Fruit fly (Drosophila melanogaster) whole organism, embryonic: ENCODE results near the gene mbc.
A peak's percentile ranks its signal among the peaks of the same experiment; 100 is the strongest.

Experiments
- Abd-B ChIP-seq: fragments of 200-800 bp; sonication (Bioruptor generic); optimal IDR thresholded peaks from 2 replicates; lab custom pipeline; 2018; ENCODE audit warnings: missing biosample characterization, mild to moderate bottlenecking, missing genetic modification characterization, moderate library complexity
- Awh ChIP-seq: fragments of 200-800 bp; sonication (Bioruptor generic); IDR thresholded peaks from 2 replicates; pipeline ENCODE4, ENCODE4 v1.3.6; 2022; ENCODE audit warnings: missing biosample characterization, missing genetic modification characterization
- Bgb ChIP-seq: fragments of 200-800 bp; sonication (Bioruptor generic); IDR thresholded peaks from 2 replicates; pipeline ENCODE4 v1.3.6; 2022; ENCODE audit warnings: missing biosample characterization, missing genetic modification characterization; ENCODE audit not compliant: partially characterized antibody
- CG10543 ChIP-seq: fragments of 200-800 bp; sonication (Bioruptor generic); optimal IDR thresholded peaks from 3 replicates; lab custom pipeline; 2017; ENCODE audit warnings: missing biosample characterization, mild to moderate bottlenecking, missing genetic modification characterization, moderate library complexity
- CG10654 ChIP-seq: fragments of 200-800 bp; sonication (Bioruptor generic); optimal IDR thresholded peaks from 2 replicates; lab custom pipeline; 2016; ENCODE audit warnings: missing biosample characterization, missing genetic modification characterization
- CG11560 ChIP-seq: fragments of 200-800 bp; sonication (Bioruptor generic); IDR thresholded peaks from 3 replicates; pipeline ENCODE4 v1.3.6; 2022; ENCODE audit warnings: missing biosample characterization, missing genetic modification characterization
- CG1233 ChIP-seq: fragments of 200-800 bp; sonication (Bioruptor generic); optimal IDR thresholded peaks from 4 replicates; lab custom pipeline; 2018; ENCODE audit warnings: missing biosample characterization, mild to moderate bottlenecking, missing genetic modification characterization
- CG13287 ChIP-seq: fragments of 200-800 bp; sonication (Bioruptor generic); IDR thresholded peaks from 2 replicates; pipeline ENCODE4 v1.3.6; 2022; ENCODE audit warnings: missing biosample characterization, missing genetic modification characterization; ENCODE audit not compliant: partially characterized antibody
- CG14441 ChIP-seq: fragments of 200-800 bp; sonication (Bioruptor generic); IDR thresholded peaks from 2 replicates; pipeline ENCODE4 v1.3.6; 2022; ENCODE audit warnings: missing biosample characterization, missing genetic modification characterization
- CG14710 ChIP-seq: fragments of 200-800 bp; sonication (Bioruptor generic); optimal IDR thresholded peaks from 3 replicates; lab custom pipeline; 2019; ENCODE audit warnings: missing biosample characterization, mild to moderate bottlenecking, missing genetic modification characterization, moderate library complexity
- CG15696 ChIP-seq: fragments of 200-800 bp; sonication (Bioruptor generic); optimal IDR thresholded peaks from 2 replicates; lab custom pipeline; 2019; ENCODE audit warnings: missing biosample characterization, mild to moderate bottlenecking, missing genetic modification characterization, moderate library complexity
- CG17328 ChIP-seq: fragments of 200-800 bp; sonication (Bioruptor generic); IDR thresholded peaks from 2 replicates; pipeline ENCODE4 v1.3.6; 2022; ENCODE audit warnings: missing biosample characterization, missing genetic modification characterization
- CG2116 ChIP-seq: fragments of 200-800 bp; sonication (Bioruptor generic); optimal IDR thresholded peaks from 3 replicates; lab custom pipeline; 2018; ENCODE audit warnings: missing biosample characterization, mild to moderate bottlenecking, missing genetic modification characterization
- CG2712 ChIP-seq: fragments of 200-800 bp; optimal IDR thresholded peaks from 3 replicates; lab custom pipeline; 2019; ENCODE audit warnings: missing biosample characterization, mild to moderate bottlenecking, missing genetic modification characterization, moderate library complexity
- CG34376 ChIP-seq: fragments of 200-800 bp; sonication (Bioruptor generic); optimal IDR thresholded peaks from 2 replicates; lab custom pipeline; 2018; ENCODE audit warnings: missing biosample characterization, mild to moderate bottlenecking, missing genetic modification characterization
- CG4617 ChIP-seq: fragments of 200-800 bp; sonication (Bioruptor generic); optimal IDR thresholded peaks from 3 replicates; lab custom pipeline; 2016; ENCODE audit warnings: missing biosample characterization, missing genetic modification characterization, borderline replicate concordance
- CG4820 ChIP-seq: fragments of 200-800 bp; sonication (Bioruptor generic); optimal IDR thresholded peaks from 3 replicates; lab custom pipeline; 2016; ENCODE audit warnings: missing biosample characterization, missing genetic modification characterization
- CG7987 ChIP-seq: fragments of 200-800 bp; sonication (Bioruptor generic); optimal IDR thresholded peaks from 2 replicates; lab custom pipeline; 2018; ENCODE audit warnings: missing biosample characterization, mild to moderate bottlenecking, missing genetic modification characterization, moderate library complexity
- CG9932 ChIP-seq: fragments of 200-800 bp; sonication (Bioruptor generic); IDR thresholded peaks from 2 replicates; pipeline ENCODE4 v1.3.6; 2022; ENCODE audit warnings: missing biosample characterization, missing genetic modification characterization
- Dref ChIP-seq: fragments of 200-800 bp; sonication (Bioruptor generic); IDR thresholded peaks from 2 replicates; pipeline ENCODE4 v1.3.6; 2022; ENCODE audit warnings: missing biosample characterization, missing genetic modification characterization
- E2f2 ChIP-seq: fragments of 200-800 bp; sonication (Bioruptor generic); IDR thresholded peaks from 2 replicates; pipeline ENCODE4 v1.3.6; 2022; ENCODE audit warnings: missing biosample characterization, missing genetic modification characterization
- Ets97D ChIP-seq: fragments of 200-800 bp; sonication (Bioruptor generic); optimal IDR thresholded peaks from 3 replicates; lab custom pipeline; 2016; ENCODE audit warnings: missing biosample characterization, missing genetic modification characterization
- Lim3 ChIP-seq: fragments of 200-800 bp; sonication (Bioruptor generic); IDR thresholded peaks from 2 replicates; pipeline ENCODE4 v1.3.6; 2022; ENCODE audit warnings: missing biosample characterization, missing genetic modification characterization
- Mad ChIP-seq: fragments of 200-800 bp; sonication (Bioruptor generic); optimal IDR thresholded peaks from 2 replicates; lab custom pipeline; 2016; ENCODE audit warnings: missing biosample characterization, missing genetic modification characterization
- Rfx ChIP-seq: fragments of 200-800 bp; sonication (Bioruptor generic); IDR thresholded peaks from 2 replicates; pipeline ENCODE4 v1.3.6; 2022; ENCODE audit warnings: missing biosample characterization, missing genetic modification characterization
- Sry-δ ChIP-seq: fragments of 200-800 bp; sonication (Bioruptor generic); optimal IDR thresholded peaks from 2 replicates; lab custom pipeline; 2016; ENCODE audit warnings: missing biosample characterization, missing genetic modification characterization
- Vsx1 ChIP-seq: fragments of 200-800 bp; sonication (Bioruptor generic); optimal IDR thresholded peaks from 2 replicates; lab custom pipeline; 2017; ENCODE audit warnings: missing biosample characterization, mild to moderate bottlenecking, missing genetic modification characterization, missing genetic modification reagents
- ara ChIP-seq: fragments of 200-800 bp; sonication (Bioruptor generic); IDR thresholded peaks from 2 replicates; pipeline ENCODE4 v1.3.6; 2022; ENCODE audit warnings: missing biosample characterization, missing genetic modification characterization
- bcd ChIP-seq: fragments of 200-800 bp; sonication (Bioruptor generic); optimal IDR thresholded peaks from 2 replicates; lab custom pipeline; 2017; ENCODE audit warnings: missing biosample characterization, mild to moderate bottlenecking, missing genetic modification characterization
- cas ChIP-seq: fragments of 200-800 bp; sonication (Bioruptor generic); IDR thresholded peaks from 2 replicates; pipeline ENCODE4 v1.3.6; 2022; ENCODE audit warnings: missing biosample characterization, missing genetic modification characterization
- chinmo ChIP-seq: fragments of 200-800 bp; sonication (Bioruptor generic); IDR thresholded peaks from 4 replicates; pipeline ENCODE4 v1.3.6; 2022; ENCODE audit warnings: missing biosample characterization, missing genetic modification characterization; ENCODE audit not compliant: partially characterized antibody
- croc ChIP-seq: fragments of 200-800 bp; sonication (Bioruptor generic); conservative IDR thresholded peaks from 3 replicates; pipeline ENCODE4 v1.3.6; 2022; ENCODE audit warnings: missing biosample characterization, missing genetic modification characterization
- dpn ChIP-seq, 2 experiments: fragments of 200-800 bp; sonication (Bioruptor generic); optimal IDR thresholded peaks; 3 replicates each; lab custom pipeline; 2016; ENCODE audit warnings: missing biosample characterization in 2 of 2, missing genetic modification characterization in 2 of 2
- exex ChIP-seq: fragments of 200-800 bp; sonication (Bioruptor generic); optimal IDR thresholded peaks from 4 replicates; lab custom pipeline; 2018; ENCODE audit warnings: missing biosample characterization, mild to moderate bottlenecking, missing genetic modification characterization, moderate library complexity
- hth ChIP-seq: fragments of >200 bp; optimal IDR thresholded peaks from 2 replicates; lab custom pipeline; 2017; ENCODE audit warnings: inconsistent platforms
- lab ChIP-seq: fragments of 200-800 bp; sonication (Bioruptor generic); optimal IDR thresholded peaks from 3 replicates; lab custom pipeline; 2017; ENCODE audit warnings: missing biosample characterization, missing genetic modification characterization, mild to moderate bottlenecking, moderate library complexity, missing genetic modification reagents
- maf-S ChIP-seq: fragments of 200-800 bp; sonication (Bioruptor generic); optimal IDR thresholded peaks from 2 replicates; lab custom pipeline; 2016; ENCODE audit warnings: missing biosample characterization, missing genetic modification characterization
- onecut ChIP-seq: fragments of 200-800 bp; sonication (Bioruptor generic); IDR thresholded peaks from 2 replicates; pipeline ENCODE4 v1.3.6; 2022; ENCODE audit warnings: missing biosample characterization, missing genetic modification characterization
- pan ChIP-seq, 4 experiments: fragments of >200 bp in 3 of 4; fragments of 200-800 bp in 1 of 4; sonication (Bioruptor generic) in 1 of 4; optimal IDR thresholded peaks in 3 of 4; IDR thresholded peaks in 1 of 4; 2 replicates each; pipeline versions ENCODE4 v1.3.6 to Lab custom; 2017 to 2022; ENCODE audit warnings: missing biosample characterization in 2 of 4, missing genetic modification characterization in 2 of 4, mixed read lengths in 1 of 4
- pho ChIP-seq: fragments of 200-800 bp; sonication (Bioruptor generic); optimal IDR thresholded peaks from 2 replicates; lab custom pipeline; 2016; ENCODE audit warnings: missing biosample characterization, missing genetic modification characterization
- phol ChIP-seq: fragments of 200-800 bp; sonication (Bioruptor generic); optimal IDR thresholded peaks from 3 replicates; lab custom pipeline; 2018; ENCODE audit warnings: missing biosample characterization, mild to moderate bottlenecking, missing genetic modification characterization, moderate library complexity
- run ChIP-seq: fragments of 200-800 bp; sonication (Bioruptor generic); optimal IDR thresholded peaks from 3 replicates; lab custom pipeline; 2018; ENCODE audit warnings: missing biosample characterization, mild to moderate bottlenecking, missing genetic modification characterization
- stwl ChIP-seq: fragments of 200-800 bp; sonication (Bioruptor generic); optimal IDR thresholded peaks from 3 replicates; lab custom pipeline; 2018; ENCODE audit warnings: missing biosample characterization, mild to moderate bottlenecking, missing genetic modification characterization, moderate library complexity
- trem ChIP-seq: fragments of 200-800 bp; optimal IDR thresholded peaks from 3 replicates; lab custom pipeline; 2019; ENCODE audit warnings: missing biosample characterization, mild to moderate bottlenecking, missing genetic modification characterization, moderate library complexity
- ttk ChIP-seq: fragments of 200-800 bp; sonication (Bioruptor generic); IDR thresholded peaks from 2 replicates; pipeline ENCODE4 v2.1.2; 2022; ENCODE audit warnings: missing biosample characterization, missing genetic modification characterization
- vvl ChIP-seq: fragments of 200-800 bp; sonication (Bioruptor generic); IDR thresholded peaks from 2 replicates; pipeline ENCODE4 v1.3.6; 2022; ENCODE audit warnings: missing biosample characterization, missing genetic modification characterization
- zf30C ChIP-seq: fragments of 200-800 bp; sonication (Bioruptor generic); optimal IDR thresholded peaks from 3 replicates; lab custom pipeline; 2018; ENCODE audit warnings: missing biosample characterization, mild to moderate bottlenecking, missing genetic modification characterization

Gene mbc

DNA sequence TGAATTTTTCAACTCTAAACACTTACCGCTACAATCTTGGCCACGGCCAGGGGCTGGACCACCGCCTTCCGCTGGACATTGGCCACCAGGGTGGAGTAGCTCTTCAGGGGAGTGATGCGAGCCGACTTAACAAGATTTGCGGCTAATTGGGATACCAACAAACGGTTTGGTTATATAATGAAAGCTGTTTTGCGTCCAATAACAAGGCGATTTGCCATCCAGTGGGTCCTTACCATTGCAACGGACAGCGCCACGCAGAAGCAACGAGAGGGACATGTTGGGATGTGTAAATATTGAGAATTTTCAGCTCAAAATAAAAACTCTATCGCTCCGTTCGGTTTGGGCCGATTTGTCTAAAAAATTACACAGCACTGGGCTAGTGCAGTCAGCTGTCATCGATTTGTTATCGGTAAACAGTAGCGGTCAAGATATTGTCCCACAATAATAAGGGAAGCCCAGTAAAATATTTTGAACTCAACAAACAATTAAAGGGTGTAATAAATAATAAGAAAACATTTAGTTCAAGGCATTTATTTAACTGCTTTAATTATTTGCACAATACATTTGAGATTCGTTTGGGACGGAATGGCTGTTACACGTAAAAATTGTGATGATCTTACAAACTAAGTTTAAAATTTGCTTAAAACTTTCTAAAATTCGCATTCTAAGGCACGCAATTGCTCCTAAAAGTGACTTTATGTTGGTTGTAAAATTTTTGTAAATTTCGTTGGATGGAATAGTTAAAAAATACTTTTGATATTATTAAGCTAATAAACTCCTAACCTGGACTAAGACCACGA, 21.1 kb upstream of the mbc start, which contains the start of gene SdhD (continued):
- TF ChIP-seq zf30C (GFP tag; lab: Kevin White, UChicago) (no peak), CG14441 (GFP tag; lab: Robert Waterston, UW) (no peak), pho (no peak), CG1233 (GFP tag; lab: Kevin White, UChicago) (peak; percentile 14), ttk (GFP tag; lab: Robert Waterston, UW) (no peak), exex (tag; lab: Kevin White, UChicago) (peak; percentile 27), chinmo (GFP tag; lab: Robert Waterston, UW) (no peak), CG15696 (tag; lab: Kevin White, UChicago) (no peak), Awh (GFP tag; lab: Robert Waterston, UW) (no peak), pan (optimal IDR thresholded peaks at IDR 0.05; lab: Kevin White, UChicago) (no peak), pan (GFP tag; optimal IDR thresholded peaks at IDR 0.05 in 1 of 2, IDR thresholded peaks at IDR 0.05 in 1 of 2) (no peak), dpn (GFP tag; optimal IDR thresholded peaks at IDR 0.05; lab: Kevin White, UChicago) (peak; percentile 28 to 46), CG10543 (GFP tag; lab: Kevin White, UChicago) (no peak)

DNA sequence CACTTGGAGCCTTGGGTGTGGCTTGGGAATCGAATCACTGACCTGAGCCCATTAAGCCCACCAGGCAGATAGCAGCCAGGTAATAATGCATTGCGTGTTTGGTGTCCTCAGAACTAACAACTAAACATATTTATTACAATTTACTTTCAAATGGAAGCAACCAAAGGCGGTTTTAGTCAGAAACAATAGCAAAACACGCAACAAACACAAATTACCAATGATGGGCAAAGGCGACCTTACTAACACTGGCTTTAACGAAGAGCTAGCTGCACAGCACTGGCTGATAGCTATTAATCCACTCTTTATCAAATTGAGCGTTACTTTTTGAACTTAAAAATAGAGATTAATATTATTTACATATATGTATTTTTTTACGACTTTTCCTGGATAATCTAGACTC, 18.6 kb upstream of the mbc start, which contains the start of gene udt:
Gene udt (minus strand): TSS at position 249 of the 400 bp plus-strand sequence.
- TF ChIP-seq Sry-δ (GFP tag; lab: Kevin White, UChicago) (peak; percentile 10), ara (GFP tag; lab: Robert Waterston, UW) (peak; percentile 38; the same call in 1 of the 2 replicates), CG17328 (GFP tag; lab: Robert Waterston, UW) (no peak), CG4617 (GFP tag; lab: Kevin White, UChicago) (peak; percentile 58), Bgb (GFP tag; lab: Robert Waterston, UW) (peak; percentile 8; the same call in 1 of the 2 replicates), vvl (GFP tag; lab: Robert Waterston, UW) (peak; percentile 27; the same call in 1 of the 2 replicates), CG9932 (GFP tag; lab: Robert Waterston, UW) (peak; percentile 18; the same call in 1 of the 2 replicates), CG13287 (peak; percentile 33; the same call in 1 of the 2 replicates), Mad (GFP tag; lab: Kevin White, UChicago) (peak; percentile 29), lab (GFP tag; lab: Kevin White, UChicago) (peak; percentile 29), hth (no peak), maf-S (GFP tag; lab: Kevin White, UChicago) (no peak), CG2712 (peak; percentile 13), Vsx1 (GFP tag; lab: Kevin White, UChicago) (no peak), run (tag; lab: Kevin White, UChicago) (no peak), Ets97D (GFP tag; lab: Kevin White, UChicago) (peak; percentile 6), CG7987 (GFP tag; lab: Kevin White, UChicago) (no peak), CG34376 (peak; percentile 4), stwl (tag; lab: Kevin White, UChicago) (peak; percentile 86), phol (peak; percentile 20), croc (GFP tag; lab: Robert Waterston, UW) (no peak), cas (GFP tag; lab: Robert Waterston, UW) (no peak), bcd (GFP tag; lab: Kevin White, UChicago) (peak; percentile 66), Abd-B (GFP tag; lab: Kevin White, UChicago) (peak; percentile 46), onecut (GFP tag; lab: Robert Waterston, UW) (peak; percentile 15; the same call in 1 of the 2 replicates), CG2116 (GFP tag; lab: Kevin White, UChicago) (peak; percentile 19), Rfx (GFP tag; lab: Robert Waterston, UW) (peak; percentile 47; the same call in 1 of the 2 replicates), CG4820 (GFP tag; lab: Kevin White, UChicago) (peak; percentile 18), trem (tag; lab: Kevin White, UChicago) (peak; percentile 35), Lim3 (no peak), dpn (GFP tag; optimal IDR thresholded peaks at IDR 0.05; lab: Kevin White, UChicago) (peak in 1 of 2 experiments; percentile 13), Dref (GFP tag; lab: Robert Waterston, UW) (0 out of 2 replicates have a peak, but pooled peaks have one; percentile 34), CG11560 (tag; lab: Robert Waterston, UW) (no peak), CG10654 (GFP tag; lab: Kevin White, UChicago) (peak; percentile 6), E2f2 (GFP tag; lab: Robert Waterston, UW) (peak; percentile 42), CG14710 (peak; percentile 26)
